Fruit fly (Drosophila melanogaster): ENCODE measurements around the gene colt.
A peak's percentile ranks its signal among the peaks of the same experiment; 100 is the strongest.

Gene colt

dm6 chr2L:2799909-2800478 is 30.1 kb upstream of the colt start, which contains the start of gene Syt1:
Gene Syt1 (minus strand): TSS chr2L:2799979.
- no peak for TF ChIP-seq Myc (optimal IDR thresholded peaks at IDR 0.05)
- no peak for TF ChIP-seq h (optimal IDR thresholded peaks at IDR 0.05)
- no peak for TF ChIP-seq ttk (optimal IDR thresholded peaks at IDR 0.05)
- TF ChIP-seq Sin3A (optimal IDR thresholded peaks at IDR 0.05) = no peak
- no peak for TF ChIP-seq insv (optimal IDR thresholded peaks at IDR 0.05)
- no peak for TF ChIP-seq psq (optimal IDR thresholded peaks at IDR 0.05)

- TF ChIP-seq ttk (optimal IDR thresholded peaks at IDR 0.05) (no peak), Myc (optimal IDR thresholded peaks at IDR 0.05) (no peak), psq (optimal IDR thresholded peaks at IDR 0.05) (no peak), h (optimal IDR thresholded peaks at IDR 0.05) (no peak), insv (optimal IDR thresholded peaks at IDR 0.05) (no peak), Sin3A (optimal IDR thresholded peaks at IDR 0.05) (no peak)
Observed at dm6 chr2L:2797186-2797585, 27.3 kb upstream of the colt start.

- TF ChIP-seq Sin3A (optimal IDR thresholded peaks at IDR 0.05) = no peak
- TF ChIP-seq insv (optimal IDR thresholded peaks at IDR 0.05) = no peak
- no peak for TF ChIP-seq Myc (optimal IDR thresholded peaks at IDR 0.05)
Observed at dm6 chr2L:2782790-2783189, 12.9 kb upstream of the colt start.

dm6 chr2L:2771676-2772075 is 1.8 kb upstream of the colt start, which contains the start of gene CG15399:
Gene CG15399 (minus strand): TSS chr2L:2771776.
- TF ChIP-seq insv (optimal IDR thresholded peaks at IDR 0.05) (no peak), Myc (optimal IDR thresholded peaks at IDR 0.05) (no peak), psq (optimal IDR thresholded peaks at IDR 0.05) (no peak), ttk (optimal IDR thresholded peaks at IDR 0.05) (no peak), h (optimal IDR thresholded peaks at IDR 0.05) (no peak), Sin3A (optimal IDR thresholded peaks at IDR 0.05) (no peak)

DNA sequence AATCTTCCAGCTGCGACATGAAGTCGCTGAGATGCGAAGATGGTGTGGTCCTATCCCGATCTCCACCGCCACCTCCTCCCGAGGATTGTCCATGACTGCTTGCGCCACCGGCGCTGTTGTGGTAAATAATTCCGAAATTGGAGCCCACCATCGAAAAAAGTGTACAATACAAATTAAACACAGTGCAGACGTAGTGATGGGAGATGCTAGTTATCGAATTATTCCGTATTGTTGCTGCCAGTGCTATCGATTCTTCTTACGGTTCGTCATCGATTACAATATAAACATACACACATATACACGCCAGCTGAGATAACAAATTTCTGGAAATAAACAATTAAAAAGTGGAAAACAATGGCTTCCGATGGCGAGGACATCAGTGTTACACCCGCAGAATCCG is 2.2 kb downstream of the colt start, which contains the start of the genes Taf10b and Taf10:
Gene Taf10b, minus strand, starts transcription at position 219 of the 400 bp plus-strand sequence.
Gene Taf10, plus strand, starts transcription at position 264 of the 400 bp plus-strand sequence.
- no peak for TF ChIP-seq Myc (optimal IDR thresholded peaks at IDR 0.05)
- no peak for TF ChIP-seq ttk (optimal IDR thresholded peaks at IDR 0.05)
- TF ChIP-seq h (optimal IDR thresholded peaks at IDR 0.05) = no peak
- no peak for TF ChIP-seq Sin3A (optimal IDR thresholded peaks at IDR 0.05)
- no peak for TF ChIP-seq psq (optimal IDR thresholded peaks at IDR 0.05)
- no peak for TF ChIP-seq insv (optimal IDR thresholded peaks at IDR 0.05)

- TF ChIP-seq insv (optimal IDR thresholded peaks at IDR 0.05) (no peak), ttk (optimal IDR thresholded peaks at IDR 0.05) (no peak), Sin3A (optimal IDR thresholded peaks at IDR 0.05) (no peak)
Observed at dm6 chr2L:2765659-2766373, 4.1 kb downstream of the colt start, which contains the start of the genes Snx21 and aph-1. Gene Snx21 (minus strand): TSS chr2L:2765665. Gene aph-1 (plus strand): TSS chr2L:2766233.

DNA sequence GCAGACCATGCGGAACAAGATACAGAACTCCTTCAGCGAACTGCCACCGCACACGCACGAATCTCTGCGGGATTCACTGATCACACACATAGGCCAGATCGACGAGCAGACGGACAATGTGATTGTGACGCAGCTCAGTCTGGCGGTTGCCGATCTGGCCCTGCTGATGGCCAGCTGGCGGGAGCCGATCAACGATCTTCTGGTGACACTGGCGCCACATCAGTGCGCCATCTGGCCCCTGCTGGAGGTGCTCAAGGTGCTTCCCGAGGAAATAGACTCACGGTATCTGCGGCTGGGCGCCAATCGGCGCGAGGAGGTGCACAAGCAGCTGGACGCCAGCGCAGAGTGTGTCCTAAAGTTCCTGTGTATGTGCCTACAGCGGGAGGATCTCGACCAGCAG is 9.6 kb downstream of the colt start:
- TF ChIP-seq insv (optimal IDR thresholded peaks at IDR 0.05) = no peak
- no peak for TF ChIP-seq Sin3A (optimal IDR thresholded peaks at IDR 0.05)
- TF ChIP-seq psq (optimal IDR thresholded peaks at IDR 0.05) = no peak
- no peak for TF ChIP-seq ttk (optimal IDR thresholded peaks at IDR 0.05)
- no peak for TF ChIP-seq h (optimal IDR thresholded peaks at IDR 0.05)
- no peak for TF ChIP-seq Myc (optimal IDR thresholded peaks at IDR 0.05)

dm6 chr2L:2759654-2760053 is 10.2 kb downstream of the colt start, which contains the start of the genes HemK2, Snapin and Tnpo-SR:
Gene HemK2 (minus strand): TSS chr2L:2759677.
Gene Snapin (minus strand): TSS chr2L:2759677.
Gene Tnpo-SR (plus strand): TSS chr2L:2759924.
- no peak for TF ChIP-seq insv (optimal IDR thresholded peaks at IDR 0.05)
- no peak for TF ChIP-seq psq (optimal IDR thresholded peaks at IDR 0.05)
- no peak for TF ChIP-seq ttk (optimal IDR thresholded peaks at IDR 0.05)
- no peak for TF ChIP-seq h (optimal IDR thresholded peaks at IDR 0.05)
- no peak for TF ChIP-seq Myc (optimal IDR thresholded peaks at IDR 0.05)
- TF ChIP-seq Sin3A (optimal IDR thresholded peaks at IDR 0.05) = no peak

- TF ChIP-seq insv (optimal IDR thresholded peaks at IDR 0.05) = no peak
- no peak for TF ChIP-seq Myc (optimal IDR thresholded peaks at IDR 0.05)
- TF ChIP-seq ttk (optimal IDR thresholded peaks at IDR 0.05) = no peak
- no peak for TF ChIP-seq Sin3A (optimal IDR thresholded peaks at IDR 0.05)
- no peak for TF ChIP-seq psq (optimal IDR thresholded peaks at IDR 0.05)
- no peak for TF ChIP-seq h (optimal IDR thresholded peaks at IDR 0.05)
Observed at dm6 chr2L:2757930-2758556, 11.8 kb downstream of the colt start.

- TF ChIP-seq ttk (optimal IDR thresholded peaks at IDR 0.05) (no peak), Myc (optimal IDR thresholded peaks at IDR 0.05) (no peak), psq (optimal IDR thresholded peaks at IDR 0.05) (no peak), h (optimal IDR thresholded peaks at IDR 0.05) (peak; percentile 76), Sin3A (optimal IDR thresholded peaks at IDR 0.05) (no peak), insv (optimal IDR thresholded peaks at IDR 0.05) (peak; percentile 89)
Observed at dm6 chr2L:2755323-2755695, 14.6 kb downstream of the colt start.

dm6 chr2L:2754437-2755322 is 15.2 kb downstream of the colt start:
- TF ChIP-seq insv (optimal IDR thresholded peaks at IDR 0.05) (no peak), psq (optimal IDR thresholded peaks at IDR 0.05) (no peak), Sin3A (optimal IDR thresholded peaks at IDR 0.05) (no peak), Myc (optimal IDR thresholded peaks at IDR 0.05) (no peak), h (optimal IDR thresholded peaks at IDR 0.05) (no peak), ttk (optimal IDR thresholded peaks at IDR 0.05) (no peak)

All from Kc167 (cell line).